Fruit fly (Drosophila melanogaster) whole organism, embryonic: Measurements from ENCODE around the gene amrt.

Source experiments
- Aef1 ChIP-seq: fragments of 200-800 bp; sonication (Bioruptor generic); IDR thresholded peaks from 3 replicates; pipeline ENCODE4 v1.3.6; 2022; ENCODE audit warnings: missing biosample characterization, missing genetic modification characterization
- CG10321 ChIP-seq: fragments of 200-800 bp; sonication (Bioruptor generic); IDR thresholded peaks from 2 replicates; pipeline ENCODE4 v1.3.6; 2022; ENCODE audit warnings: missing biosample characterization, missing genetic modification characterization
- CG11560 ChIP-seq: fragments of 200-800 bp; sonication (Bioruptor generic); IDR thresholded peaks from 3 replicates; pipeline ENCODE4 v1.3.6; 2022; ENCODE audit warnings: missing biosample characterization, missing genetic modification characterization
- CG11696 ChIP-seq: fragments of 200-800 bp; sonication (Bioruptor generic); IDR thresholded peaks from 2 replicates; pipeline ENCODE4 v1.3.6; 2022; ENCODE audit warnings: missing biosample characterization, missing genetic modification characterization
- CG13296 ChIP-seq: fragments of 200-800 bp; sonication (Bioruptor generic); optimal IDR thresholded peaks from 3 replicates; lab custom pipeline; 2018; ENCODE audit warnings: missing biosample characterization, mild to moderate bottlenecking, missing genetic modification characterization
- CG13624 ChIP-seq: fragments of 200-800 bp; sonication (Bioruptor generic); optimal IDR thresholded peaks from 2 replicates; lab custom pipeline; 2016; ENCODE audit warnings: missing biosample characterization, missing genetic modification characterization
- CG14710 ChIP-seq: fragments of 200-800 bp; sonication (Bioruptor generic); optimal IDR thresholded peaks from 3 replicates; lab custom pipeline; 2019; ENCODE audit warnings: missing biosample characterization, mild to moderate bottlenecking, missing genetic modification characterization, moderate library complexity
- CG14965 ChIP-seq: fragments of 200-800 bp; sonication (Bioruptor generic); optimal IDR thresholded peaks from 2 replicates; lab custom pipeline; 2016; ENCODE audit warnings: missing biosample characterization, missing genetic modification characterization, borderline replicate concordance
- CG15073 ChIP-seq: fragments of 200-800 bp; sonication (Bioruptor generic); optimal IDR thresholded peaks from 2 replicates; lab custom pipeline; 2016; ENCODE audit warnings: missing biosample characterization, missing genetic modification characterization
- CG17361 ChIP-seq: fragments of 200-800 bp; sonication (Bioruptor generic); IDR thresholded peaks from 3 replicates; pipeline ENCODE4 v1.3.6; 2022; ENCODE audit warnings: missing biosample characterization, missing genetic modification characterization
- CG2116 ChIP-seq: fragments of 200-800 bp; sonication (Bioruptor generic); optimal IDR thresholded peaks from 3 replicates; lab custom pipeline; 2018; ENCODE audit warnings: missing biosample characterization, mild to moderate bottlenecking, missing genetic modification characterization
- CG2678 ChIP-seq: fragments of 200-800 bp; sonication (Bioruptor generic); optimal IDR thresholded peaks from 3 replicates; lab custom pipeline; 2019; ENCODE audit warnings: missing biosample characterization, mild to moderate bottlenecking, missing genetic modification characterization, moderate library complexity
- CG2875 ChIP-seq: fragments of 200-800 bp; sonication (Bioruptor generic); optimal IDR thresholded peaks from 2 replicates; lab custom pipeline; 2017; ENCODE audit warnings: missing biosample characterization, mild to moderate bottlenecking, missing genetic modification characterization, missing genetic modification reagents
- CG6654 ChIP-seq: fragments of 200-800 bp; sonication (Bioruptor generic); optimal IDR thresholded peaks from 2 replicates; lab custom pipeline; 2017; ENCODE audit warnings: missing biosample characterization, mild to moderate bottlenecking, missing genetic modification characterization
- CG7357 ChIP-seq: fragments of 200-800 bp; sonication (Bioruptor generic); IDR thresholded peaks from 3 replicates; pipeline ENCODE4 v1.3.6; 2022; ENCODE audit warnings: missing biosample characterization, missing genetic modification characterization
- CG7556 ChIP-seq: fragments of 200-800 bp; sonication (Bioruptor generic); optimal IDR thresholded peaks from 2 replicates; lab custom pipeline; 2017; ENCODE audit warnings: missing biosample characterization, mild to moderate bottlenecking, missing genetic modification characterization
- CG8089 ChIP-seq: fragments of 200-800 bp; sonication (Bioruptor generic); optimal IDR thresholded peaks from 3 replicates; lab custom pipeline; 2016; ENCODE audit warnings: missing biosample characterization, missing genetic modification characterization
- CG8290 ChIP-seq, 3 experiments: fragments of 200-800 bp; sonication (Bioruptor generic); optimal IDR thresholded peaks; 2 replicates each; lab custom pipeline; 2016 to 2019; ENCODE audit warnings: missing biosample characterization in 3 of 3, missing genetic modification characterization in 3 of 3, mild to moderate bottlenecking in 2 of 3, moderate library complexity in 1 of 3
- Doc2 ChIP-seq: fragments of 200-800 bp; sonication (Bioruptor generic); IDR thresholded peaks from 2 replicates; pipeline ENCODE4 v1.3.6; 2022; ENCODE audit warnings: missing biosample characterization, missing genetic modification characterization
- Dref ChIP-seq: fragments of 200-800 bp; sonication (Bioruptor generic); IDR thresholded peaks from 2 replicates; pipeline ENCODE4 v1.3.6; 2022; ENCODE audit warnings: missing biosample characterization, missing genetic modification characterization
- Elba2 ChIP-seq: fragments of 200-800 bp; sonication (Bioruptor generic); optimal IDR thresholded peaks from 3 replicates; lab custom pipeline; 2016; ENCODE audit warnings: missing biosample characterization, missing genetic modification characterization
- Ets65A ChIP-seq: fragments of 200-800 bp; sonication (Bioruptor generic); peaks from one replicate; lab custom pipeline; 2016; ENCODE audit warnings: missing biosample characterization, missing genetic modification characterization
- Fer1 ChIP-seq: fragments of 200-800 bp; sonication (Bioruptor generic); optimal IDR thresholded peaks from 2 replicates; lab custom pipeline; 2017; ENCODE audit warnings: missing biosample characterization, mild to moderate bottlenecking, missing genetic modification characterization
- H15 ChIP-seq: fragments of 200-800 bp; sonication (Bioruptor generic); IDR thresholded peaks from 3 replicates; pipeline ENCODE4 v1.3.6; 2022; ENCODE audit warnings: missing biosample characterization, missing genetic modification characterization
- HLH3B ChIP-seq: fragments of 200-800 bp; sonication (Bioruptor generic); IDR thresholded peaks from 2 replicates; pipeline ENCODE4 v1.3.6; 2022; ENCODE audit warnings: missing biosample characterization, missing genetic modification characterization
- HLHmδ ChIP-seq: fragments of 200-800 bp; sonication (Bioruptor generic); optimal IDR thresholded peaks from 2 replicates; lab custom pipeline; 2018; ENCODE audit warnings: missing biosample characterization, mild to moderate bottlenecking, missing genetic modification characterization, moderate library complexity
- Hr3 ChIP-seq: fragments of 200-800 bp; sonication (Bioruptor generic); optimal IDR thresholded peaks from 3 replicates; lab custom pipeline; 2016; ENCODE audit warnings: missing biosample characterization, missing genetic modification characterization
- MESR4 ChIP-seq: fragments of 200-800 bp; sonication (Bioruptor generic); optimal IDR thresholded peaks from 2 replicates; lab custom pipeline; 2018; ENCODE audit warnings: missing biosample characterization, mild to moderate bottlenecking, missing genetic modification characterization, moderate library complexity
- NK7.1 ChIP-seq: fragments of 200-800 bp; sonication (Bioruptor generic); optimal IDR thresholded peaks from 3 replicates; lab custom pipeline; 2016; ENCODE audit warnings: missing biosample characterization, missing genetic modification characterization
- Nf-YA ChIP-seq: fragments of 200-800 bp; sonication (Bioruptor generic); IDR thresholded peaks from 2 replicates; pipeline ENCODE4 v1.3.6; 2022; ENCODE audit warnings: missing biosample characterization, missing genetic modification characterization
- ap ChIP-seq: fragments of 200-800 bp; sonication (Bioruptor generic); IDR thresholded peaks from 2 replicates; pipeline ENCODE4 v1.3.6; 2022; ENCODE audit warnings: missing biosample characterization, missing genetic modification characterization
- ara ChIP-seq: fragments of 200-800 bp; sonication (Bioruptor generic); IDR thresholded peaks from 2 replicates; pipeline ENCODE4 v1.3.6; 2022; ENCODE audit warnings: missing biosample characterization, missing genetic modification characterization
- bowl ChIP-seq: fragments of 200-800 bp; sonication (Bioruptor generic); IDR thresholded peaks from 2 replicates; pipeline ENCODE4 v1.3.6; 2022; ENCODE audit warnings: missing biosample characterization, missing genetic modification characterization
- btn ChIP-seq: fragments of 200-800 bp; sonication (Bioruptor generic); optimal IDR thresholded peaks from 2 replicates; lab custom pipeline; 2016; ENCODE audit warnings: missing biosample characterization, missing genetic modification characterization
- crc ChIP-seq: fragments of 200-800 bp; sonication (Bioruptor generic); optimal IDR thresholded peaks from 2 replicates; lab custom pipeline; 2016; ENCODE audit warnings: missing biosample characterization, missing genetic modification characterization
- dm ChIP-seq: fragments of 200-800 bp; sonication (Bioruptor generic); optimal IDR thresholded peaks from 3 replicates; lab custom pipeline; 2016; ENCODE audit warnings: missing biosample characterization, missing genetic modification characterization
- dmrt11E ChIP-seq: fragments of 200-800 bp; sonication (Bioruptor generic); optimal IDR thresholded peaks from 3 replicates; lab custom pipeline; 2018; ENCODE audit warnings: missing biosample characterization, mild to moderate bottlenecking, missing genetic modification characterization, moderate library complexity
- ftz-f1 ChIP-seq: fragments of 200-800 bp; sonication (Bioruptor generic); optimal IDR thresholded peaks from 2 replicates; lab custom pipeline; 2016; ENCODE audit warnings: missing biosample characterization, missing genetic modification characterization
- gfzf ChIP-seq: fragments of 200-800 bp; sonication (Bioruptor generic); optimal IDR thresholded peaks from 2 replicates; lab custom pipeline; 2016; ENCODE audit warnings: missing biosample characterization, mild to moderate bottlenecking, missing genetic modification characterization, moderate library complexity
- hbn ChIP-seq: fragments of 200-800 bp; sonication (Bioruptor generic); IDR thresholded peaks from 2 replicates; pipeline ENCODE4 v1.3.6; 2022; ENCODE audit warnings: missing biosample characterization, missing genetic modification characterization; ENCODE audit not compliant: partially characterized antibody
- hth ChIP-seq: fragments of >200 bp; optimal IDR thresholded peaks from 2 replicates; lab custom pipeline; 2017; ENCODE audit warnings: inconsistent platforms
- lbe ChIP-seq: fragments of 200-800 bp; sonication (Bioruptor generic); optimal IDR thresholded peaks from 2 replicates; lab custom pipeline; 2016; ENCODE audit warnings: missing biosample characterization, mild to moderate bottlenecking, missing genetic modification characterization
- lov ChIP-seq, 2 experiments: fragments of 200-800 bp in 1 of 2; fragments of >200 bp in 1 of 2; sonication (Bioruptor generic) in 1 of 2; IDR thresholded peaks in 1 of 2; optimal IDR thresholded peaks in 1 of 2; 2 replicates in 1 of 2; 3 replicates in 1 of 2; pipeline versions ENCODE4 v1.3.6 to Lab custom; 2017 to 2022; ENCODE audit warnings: missing biosample characterization in 1 of 2, missing genetic modification characterization in 1 of 2
- nerfin-2 ChIP-seq: fragments of 200-800 bp; sonication (Bioruptor generic); IDR thresholded peaks from 2 replicates; pipeline ENCODE4 v1.3.6; 2022; ENCODE audit warnings: missing biosample characterization, missing genetic modification characterization; ENCODE audit not compliant: partially characterized antibody
- pan ChIP-seq, 4 experiments: fragments of >200 bp in 3 of 4; fragments of 200-800 bp in 1 of 4; sonication (Bioruptor generic) in 1 of 4; optimal IDR thresholded peaks in 3 of 4; IDR thresholded peaks in 1 of 4; 2 replicates each; pipeline versions ENCODE4 v1.3.6 to Lab custom; 2017 to 2022; ENCODE audit warnings: missing biosample characterization in 2 of 4, missing genetic modification characterization in 2 of 4, mixed read lengths in 1 of 4
- repo ChIP-seq: fragments of 200-800 bp; sonication (Bioruptor generic); optimal IDR thresholded peaks from 2 replicates; lab custom pipeline; 2016; ENCODE audit warnings: missing biosample characterization, missing genetic modification characterization
- row ChIP-seq: fragments of 200-800 bp; sonication (Bioruptor generic); IDR thresholded peaks from 3 replicates; pipeline ENCODE4 v1.3.6; 2022; ENCODE audit warnings: missing biosample characterization, missing genetic modification characterization
- sd ChIP-seq: fragments of 200-800 bp; sonication (Bioruptor generic); optimal IDR thresholded peaks from 3 replicates; lab custom pipeline; 2018; ENCODE audit warnings: missing biosample characterization, mild to moderate bottlenecking, missing genetic modification characterization, moderate library complexity
- sima ChIP-seq: fragments of 200-800 bp; sonication (Bioruptor generic); optimal IDR thresholded peaks from 2 replicates; lab custom pipeline; 2016; ENCODE audit warnings: missing biosample characterization, missing genetic modification characterization
- tup ChIP-seq: fragments of 200-800 bp; sonication (Bioruptor generic); optimal IDR thresholded peaks from 2 replicates; lab custom pipeline; 2016; ENCODE audit warnings: missing biosample characterization, mild to moderate bottlenecking, missing genetic modification characterization, moderate library complexity
- zen ChIP-seq: fragments of 200-800 bp; sonication (Bioruptor generic); optimal IDR thresholded peaks from 3 replicates; lab custom pipeline; 2018; ENCODE audit warnings: missing biosample characterization, mild to moderate bottlenecking, missing genetic modification characterization, moderate library complexity

Gene amrt

DNA sequence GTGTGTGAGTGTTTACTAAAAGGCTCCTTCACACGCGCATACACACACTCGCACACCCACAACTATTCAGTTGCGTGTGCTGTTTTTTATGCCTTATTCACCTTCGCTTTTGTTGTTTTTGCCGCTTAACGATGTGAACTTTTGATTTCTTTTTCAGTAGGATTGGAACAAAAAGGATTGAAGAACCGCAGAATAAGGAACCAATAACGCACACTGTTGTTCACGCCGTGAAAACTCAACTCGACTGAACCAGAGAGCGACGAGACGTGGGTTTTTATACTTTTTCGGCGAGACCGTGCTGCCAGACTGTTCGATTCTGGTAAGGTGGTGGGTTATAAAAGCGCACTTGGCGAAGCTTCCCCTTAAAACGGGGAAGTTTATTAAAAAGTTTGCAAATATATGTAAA is 27.1 kb upstream of the amrt start, which contains the start of gene Pdcd4 (continued):
- TF ChIP-seq zen (tag; lab: Kevin White, UChicago) = no peak
- TF ChIP-seq sima (GFP tag; lab: Kevin White, UChicago) = no peak
- TF ChIP-seq CG14965 = no peak
- TF ChIP-seq CG7357 (GFP tag; lab: Robert Waterston, UW) = no peak
- TF ChIP-seq CG2678 (tag; lab: Kevin White, UChicago) = peak; percentile 31
- no peak for TF ChIP-seq hth (lab: Kevin White, UChicago)
- TF ChIP-seq ap = no peak
- no peak for TF ChIP-seq CG6654 (GFP tag; lab: Kevin White, UChicago)
- no peak for TF ChIP-seq H15 (GFP tag; lab: Robert Waterston, UW)
- TF ChIP-seq Fer1 (GFP tag; lab: Kevin White, UChicago) = peak; percentile 18
- TF ChIP-seq hbn (GFP tag; lab: Robert Waterston, UW) = no peak
- TF ChIP-seq NK7.1 (GFP tag; lab: Kevin White, UChicago) = no peak
- no peak for TF ChIP-seq HLH3B (GFP tag; lab: Robert Waterston, UW)
- peak; percentile 2 for TF ChIP-seq HLHmδ (GFP tag; lab: Kevin White, UChicago)
- no peak for TF ChIP-seq tup
- TF ChIP-seq CG10321 (GFP tag; lab: Robert Waterston, UW) = no peak
- TF ChIP-seq Hr3 (GFP tag; lab: Kevin White, UChicago) = no peak
- TF ChIP-seq dm (GFP tag; lab: Kevin White, UChicago) = no peak
- peak; percentile 12; the same call in 1 of the 3 replicates for TF ChIP-seq CG17361 (GFP tag; lab: Robert Waterston, UW)
- peak; percentile 37 for TF ChIP-seq gfzf (GFP tag; lab: Kevin White, UChicago)
- no peak for TF ChIP-seq Dref
- TF ChIP-seq CG8290 (GFP tag; optimal IDR thresholded peaks at IDR 0.05; lab: Kevin White, UChicago) = no peak
- peak in 1 of 2 experiments; percentile 70 for TF ChIP-seq CG8290 (tag; optimal IDR thresholded peaks at IDR 0.05; lab: Kevin White, UChicago)
- peak; percentile 3 for TF ChIP-seq ftz-f1 (GFP tag; lab: Kevin White, UChicago)
- no peak for TF ChIP-seq lov (optimal IDR thresholded peaks at IDR 0.05; lab: Kevin White, UChicago)
- no peak for TF ChIP-seq lov (GFP tag; IDR thresholded peaks at IDR 0.05; lab: Robert Waterston, UW)
- peak; percentile 36 for TF ChIP-seq CG2116 (GFP tag; lab: Kevin White, UChicago)
- TF ChIP-seq pan (optimal IDR thresholded peaks at IDR 0.05; lab: Kevin White, UChicago) = no peak
- TF ChIP-seq pan (GFP tag; optimal IDR thresholded peaks at IDR 0.05 in 1 of 2, IDR thresholded peaks at IDR 0.05 in 1 of 2) = no peak
- peak; percentile 23 for TF ChIP-seq CG13296
- TF ChIP-seq Elba2 (GFP tag; lab: Kevin White, UChicago) = no peak
- TF ChIP-seq MESR4 = peak; percentile 12
- 0 out of 2 replicates have a peak, but pooled peaks have one; percentile 31 for TF ChIP-seq Nf-YA
- no peak for TF ChIP-seq CG11560
- no peak for TF ChIP-seq btn
- peak; percentile 66 for TF ChIP-seq CG14710
- no peak for TF ChIP-seq lbe
- peak; percentile 14 for TF ChIP-seq crc (GFP tag; lab: Kevin White, UChicago)
- no peak for TF ChIP-seq ara (GFP tag; lab: Robert Waterston, UW)
- no peak for TF ChIP-seq sd (tag; lab: Kevin White, UChicago)
- TF ChIP-seq CG2875 = no peak
- no peak for TF ChIP-seq repo (GFP tag; lab: Kevin White, UChicago)
- peak; percentile 6 for TF ChIP-seq CG13624 (GFP tag; lab: Kevin White, UChicago)
- TF ChIP-seq dmrt11E = no peak
- no peak for TF ChIP-seq row
- TF ChIP-seq Aef1 (GFP tag; lab: Robert Waterston, UW) = no peak
- peak; percentile 57 for TF ChIP-seq Ets65A
- TF ChIP-seq CG8089 = no peak
- TF ChIP-seq bowl (GFP tag; lab: Robert Waterston, UW) = no peak
- TF ChIP-seq Doc2 = no peak
- 0 out of 2 replicates have a peak, but pooled peaks have one; percentile 50 for TF ChIP-seq nerfin-2 (GFP tag; lab: Robert Waterston, UW)
- TF ChIP-seq CG15073 = no peak
- TF ChIP-seq CG7556 (GFP tag; lab: Kevin White, UChicago) = no peak
- no peak for TF ChIP-seq CG11696 (GFP tag; lab: Robert Waterston, UW)
